Fruit fly (Drosophila melanogaster) whole organism, prepupa: ENCODE results near the gene Rim2.

Experiments used
- Blimp-1 ChIP-seq: fragments of 200-800 bp; sonication (Bioruptor generic); optimal IDR thresholded peaks from 3 replicates; lab custom pipeline; 2017; ENCODE audit warnings: missing biosample characterization, missing genetic modification characterization, mild to moderate bottlenecking, moderate library complexity, missing genetic modification reagents
- CG15336 ChIP-seq: fragments of 200-800 bp; sonication (Bioruptor generic); IDR thresholded peaks from 2 replicates; pipeline ENCODE4 v1.3.6; 2022; ENCODE audit warnings: missing biosample characterization, missing genetic modification characterization
- CG3032 ChIP-seq: fragments of 200-800 bp; optimal IDR thresholded peaks from 2 replicates; lab custom pipeline; 2019; ENCODE audit warnings: missing biosample characterization, mild to moderate bottlenecking, missing genetic modification characterization, moderate library complexity
- CG31627 ChIP-seq: fragments of 200-800 bp; sonication (Bioruptor generic); optimal IDR thresholded peaks from 3 replicates; lab custom pipeline; 2016; ENCODE audit warnings: missing biosample characterization, missing genetic modification characterization
- CG32006 ChIP-seq: fragments of 200-800 bp; sonication (Bioruptor generic); optimal IDR thresholded peaks from 3 replicates; lab custom pipeline; 2017; ENCODE audit warnings: missing biosample characterization, mild to moderate bottlenecking, missing genetic modification characterization
- CG4318 ChIP-seq: fragments of 200-800 bp; sonication (Bioruptor generic); optimal IDR thresholded peaks from 3 replicates; lab custom pipeline; 2017; ENCODE audit warnings: missing biosample characterization, mild to moderate bottlenecking, missing genetic modification characterization
- CG6163 ChIP-seq: fragments of 200-800 bp; sonication (Bioruptor generic); IDR thresholded peaks from 3 replicates; pipeline ENCODE4 v1.3.6; 2022; ENCODE audit warnings: missing biosample characterization, missing genetic modification characterization
- CG6276 ChIP-seq: fragments of 200-800 bp; sonication (Bioruptor generic); optimal IDR thresholded peaks from 2 replicates; lab custom pipeline; 2017; ENCODE audit warnings: missing biosample characterization, mild to moderate bottlenecking, missing genetic modification characterization
- CG7368 ChIP-seq: fragments of 200-800 bp; sonication (Bioruptor generic); optimal IDR thresholded peaks from 3 replicates; lab custom pipeline; 2016; ENCODE audit warnings: missing biosample characterization, missing genetic modification characterization
- CG8119 ChIP-seq: fragments of 200-800 bp; sonication (Bioruptor generic); IDR thresholded peaks from 3 replicates; pipeline ENCODE4 v1.3.6; 2022; ENCODE audit warnings: missing biosample characterization, missing genetic modification characterization
- CG8319 ChIP-seq: fragments of 200-800 bp; sonication (Bioruptor generic); optimal IDR thresholded peaks from 3 replicates; lab custom pipeline; 2016; ENCODE audit warnings: missing biosample characterization, missing genetic modification characterization
- CG9139 ChIP-seq: fragments of 200-800 bp; sonication (Bioruptor generic); optimal IDR thresholded peaks from 3 replicates; lab custom pipeline; 2017; ENCODE audit warnings: missing biosample characterization, mild to moderate bottlenecking, missing genetic modification characterization
- Eip75B ChIP-seq: fragments of 200-800 bp; sonication (Bioruptor generic); optimal IDR thresholded peaks from 3 replicates; lab custom pipeline; 2016; ENCODE audit warnings: missing biosample characterization, missing genetic modification characterization
- Eip93F ChIP-seq: fragments of 200-800 bp; sonication (Bioruptor generic); optimal IDR thresholded peaks from 2 replicates; lab custom pipeline; 2016; ENCODE audit warnings: missing biosample characterization, mild to moderate bottlenecking, missing genetic modification characterization
- Ets21C ChIP-seq: fragments of 200-800 bp; sonication (Bioruptor generic); optimal IDR thresholded peaks from 3 replicates; lab custom pipeline; 2016; ENCODE audit warnings: missing biosample characterization, missing genetic modification characterization
- Ets96B ChIP-seq: fragments of 200-800 bp; optimal IDR thresholded peaks from 2 replicates; lab custom pipeline; 2019; ENCODE audit warnings: missing biosample characterization, mild to moderate bottlenecking, missing genetic modification characterization, moderate library complexity
- Hr39 ChIP-seq: fragments of 200-800 bp; sonication (Bioruptor generic); optimal IDR thresholded peaks from 2 replicates; lab custom pipeline; 2016; ENCODE audit warnings: missing biosample characterization, missing genetic modification characterization
- Lpt ChIP-seq: fragments of 200-800 bp; sonication (Bioruptor generic); optimal IDR thresholded peaks from 3 replicates; lab custom pipeline; 2016; ENCODE audit warnings: missing biosample characterization, missing genetic modification characterization
- OdsH ChIP-seq: fragments of 200-800 bp; sonication (Bioruptor generic); optimal IDR thresholded peaks from 3 replicates; lab custom pipeline; 2016; ENCODE audit warnings: missing biosample characterization, missing genetic modification characterization
- Sox102F ChIP-seq: fragments of 200-800 bp; sonication (Bioruptor generic); optimal IDR thresholded peaks from 2 replicates; lab custom pipeline; 2016; ENCODE audit warnings: missing biosample characterization, mild to moderate bottlenecking, missing genetic modification characterization
- Sox14 ChIP-seq: fragments of 200-800 bp; sonication (Bioruptor generic); optimal IDR thresholded peaks from 3 replicates; lab custom pipeline; 2016; ENCODE audit warnings: missing biosample characterization, missing genetic modification characterization
- Sox15 ChIP-seq: fragments of 200-800 bp; sonication (Bioruptor generic); optimal IDR thresholded peaks from 3 replicates; lab custom pipeline; 2016; ENCODE audit warnings: missing biosample characterization, missing genetic modification characterization
- achi ChIP-seq: fragments of 200-800 bp; sonication (Bioruptor generic); optimal IDR thresholded peaks from 3 replicates; lab custom pipeline; 2016; ENCODE audit warnings: missing biosample characterization, missing genetic modification characterization
- cyc ChIP-seq: fragments of 200-800 bp; sonication (Bioruptor generic); optimal IDR thresholded peaks from 3 replicates; lab custom pipeline; 2016; ENCODE audit warnings: missing biosample characterization, missing genetic modification characterization
- dsx ChIP-seq: fragments of 200-800 bp; optimal IDR thresholded peaks from 3 replicates; lab custom pipeline; 2019; ENCODE audit warnings: missing biosample characterization, mild to moderate bottlenecking, missing genetic modification characterization, moderate library complexity; ENCODE audit not compliant: poor library complexity, severe bottlenecking
- eg ChIP-seq: fragments of 200-800 bp; sonication (Bioruptor generic); IDR thresholded peaks from 3 replicates; pipeline ENCODE4 v1.3.6; 2022; ENCODE audit warnings: missing biosample characterization, missing genetic modification characterization
- esn ChIP-seq: fragments of 200-800 bp; sonication (Bioruptor generic); optimal IDR thresholded peaks from 2 replicates; lab custom pipeline; 2016; ENCODE audit warnings: missing biosample characterization, mild to moderate bottlenecking, missing genetic modification characterization, moderate library complexity
- fd59A ChIP-seq: fragments of 200-800 bp; sonication (Bioruptor generic); optimal IDR thresholded peaks from 2 replicates; lab custom pipeline; 2017; ENCODE audit warnings: missing biosample characterization, mild to moderate bottlenecking, missing genetic modification characterization, missing genetic modification reagents
- fd85E ChIP-seq: fragments of 200-800 bp; sonication (Bioruptor generic); optimal IDR thresholded peaks from 3 replicates; lab custom pipeline; 2016; ENCODE audit warnings: missing biosample characterization, missing genetic modification characterization
- lz ChIP-seq: fragments of 200-800 bp; sonication (Bioruptor generic); optimal IDR thresholded peaks from 3 replicates; lab custom pipeline; 2016; ENCODE audit warnings: missing biosample characterization, missing genetic modification characterization
- pdm3 ChIP-seq: fragments of 200-800 bp; sonication (Bioruptor generic); optimal IDR thresholded peaks from 3 replicates; lab custom pipeline; 2016; ENCODE audit warnings: missing biosample characterization, missing genetic modification characterization
- ss ChIP-seq, 2 experiments: fragments of 200-800 bp; sonication (Bioruptor generic); optimal IDR thresholded peaks; 2 replicates in 1 of 2; 3 replicates in 1 of 2; lab custom pipeline; 2017 to 2018; ENCODE audit warnings: mild to moderate bottlenecking in 2 of 2, missing biosample characterization in 2 of 2, missing genetic modification characterization in 2 of 2, moderate library complexity in 1 of 2
- svp ChIP-seq: fragments of 200-800 bp; sonication (Bioruptor generic); peaks from one replicate; lab custom pipeline; 2016; ENCODE audit warnings: missing biosample characterization, missing genetic modification characterization
- topi ChIP-seq: fragments of 200-800 bp; sonication (Bioruptor generic); optimal IDR thresholded peaks from 3 replicates; lab custom pipeline; 2016; ENCODE audit warnings: missing biosample characterization, missing genetic modification characterization
- vri ChIP-seq: fragments of 200-800 bp; sonication (Bioruptor generic); optimal IDR thresholded peaks from 3 replicates; lab custom pipeline; 2016; ENCODE audit warnings: missing biosample characterization, mild to moderate bottlenecking, missing genetic modification characterization

The Rim2 gene

dm6 chr2L:1704746-1705145, 19.4 kb downstream of the Rim2 start, which contains the start of gene cpb:
TSS of gene cpb (plus strand) at chr2L:1704902.
- no peak for TF ChIP-seq svp (GFP tag; lab: Kevin White, UChicago)
- TF ChIP-seq CG4318 = no peak
- TF ChIP-seq OdsH (GFP tag; lab: Kevin White, UChicago) = no peak
- TF ChIP-seq Sox14 (GFP tag; lab: Kevin White, UChicago) = no peak
- no peak for TF ChIP-seq topi (GFP tag; lab: Kevin White, UChicago)
- TF ChIP-seq Sox15 (GFP tag; lab: Kevin White, UChicago) = no peak

dm6 chr2L:1696269-1696668, 27.9 kb downstream of the Rim2 start:
- TF ChIP-seq esn (GFP tag; lab: Kevin White, UChicago) (no peak), Ets21C (GFP tag; lab: Kevin White, UChicago) (no peak), CG15336 (GFP tag; lab: Robert Waterston, UW) (no peak), CG7368 (GFP tag; lab: Kevin White, UChicago) (no peak)

DNA sequence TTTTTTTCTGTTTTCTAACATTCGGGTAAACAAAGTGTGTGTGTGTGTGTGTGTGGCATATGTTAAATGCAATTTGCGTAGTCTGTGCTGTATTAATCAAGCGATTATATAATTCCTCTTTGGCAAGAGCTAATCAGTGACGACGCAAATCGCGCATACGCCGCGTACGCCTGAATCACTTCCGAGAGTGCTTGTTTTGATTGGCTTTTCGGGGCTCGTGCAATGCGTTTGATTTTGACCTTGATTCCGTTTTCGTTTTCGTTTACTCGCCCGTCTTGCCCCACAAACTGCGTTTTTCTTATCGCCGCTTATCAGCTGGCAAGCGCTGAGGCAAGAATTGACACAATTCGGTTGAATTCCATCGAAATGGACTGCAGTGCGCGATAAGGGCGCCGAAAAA, 31.3 kb downstream of the Rim2 start:
- TF ChIP-seq vri (GFP tag; lab: Kevin White, UChicago) (peak; percentile 89), Sox102F (GFP tag; lab: Kevin White, UChicago) (no peak), eg (GFP tag; lab: Robert Waterston, UW) (no peak), CG7368 (GFP tag; lab: Kevin White, UChicago) (no peak), Eip93F (GFP tag; lab: Kevin White, UChicago) (peak; percentile 50), Lpt (GFP tag; lab: Kevin White, UChicago) (no peak)

DNA sequence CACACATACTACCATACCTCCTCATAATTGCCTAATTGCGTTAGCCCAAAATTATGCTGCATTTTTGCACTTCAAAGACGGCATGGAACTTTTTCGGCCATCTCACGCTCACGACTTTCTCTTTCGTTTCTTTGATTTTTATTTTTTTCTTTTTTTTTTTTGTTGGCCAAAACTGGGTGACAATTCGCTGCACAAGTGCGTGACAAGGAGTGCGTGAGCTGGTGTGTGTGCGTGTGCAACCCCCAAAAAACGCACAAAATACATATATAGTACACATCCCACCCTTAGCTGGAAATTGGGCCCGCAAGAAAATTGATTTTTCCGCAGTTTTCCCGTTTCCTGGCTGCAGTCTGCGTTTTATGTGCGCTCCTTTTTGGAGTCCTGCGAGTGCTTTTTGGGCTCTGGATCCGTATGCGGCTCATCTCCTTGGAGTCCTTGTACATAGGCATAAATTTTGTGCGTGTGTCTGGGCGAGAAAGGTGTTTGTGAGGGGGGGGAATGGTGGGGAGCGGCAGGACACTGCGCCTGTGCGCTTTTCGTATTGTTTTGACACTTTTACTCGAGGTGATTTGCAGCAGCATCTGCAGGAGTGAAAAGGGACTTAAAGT, 52.0 kb downstream of the Rim2 start:
- no peak for TF ChIP-seq lz (GFP tag; lab: Kevin White, UChicago)
- TF ChIP-seq, all 60 proteins: peak for 0

DNA sequence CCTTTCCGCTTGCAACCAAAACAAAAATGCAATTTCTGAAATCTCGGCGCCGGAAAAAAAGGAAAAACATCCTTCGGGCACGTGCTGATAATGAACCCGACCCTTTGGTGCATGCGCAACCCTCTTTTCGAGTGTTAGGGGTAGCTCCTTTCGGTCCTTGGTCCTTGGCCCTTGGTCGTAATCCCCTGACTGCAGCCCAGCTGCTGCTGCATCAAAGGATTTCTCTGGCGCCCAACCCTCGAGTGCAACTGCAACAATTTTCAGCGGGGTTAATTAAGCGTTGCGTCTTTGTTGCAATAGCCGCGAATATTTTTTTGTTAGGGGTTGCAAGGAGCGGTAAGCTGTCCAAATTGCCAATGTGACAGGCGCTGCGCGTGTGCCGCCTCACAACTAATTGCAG, 53.8 kb downstream of the Rim2 start:
- TF ChIP-seq CG6276 (GFP tag; lab: Kevin White, UChicago) (no peak), OdsH (GFP tag; lab: Kevin White, UChicago) (no peak), fd85E (GFP tag; lab: Kevin White, UChicago) (no peak), Eip75B (GFP tag; lab: Kevin White, UChicago) (no peak), achi (GFP tag; lab: Kevin White, UChicago) (no peak), CG31627 (no peak), CG32006 (GFP tag; lab: Kevin White, UChicago) (no peak), Hr39 (no peak), CG8319 (no peak), Ets21C (GFP tag; lab: Kevin White, UChicago) (no peak), CG4318 (no peak), CG8119 (GFP tag; lab: Robert Waterston, UW) (no peak), ss (GFP tag; optimal IDR thresholded peaks at IDR 0.05; lab: Kevin White, UChicago) (no peak), pdm3 (GFP tag; lab: Kevin White, UChicago) (no peak), Blimp-1 (GFP tag; lab: Kevin White, UChicago) (no peak), cyc (GFP tag; lab: Kevin White, UChicago) (no peak), esn (GFP tag; lab: Kevin White, UChicago) (no peak)
- TF ChIP-seq, all 60 proteins: peak for 0

- TF ChIP-seq Sox14 (GFP tag; lab: Kevin White, UChicago) (peak; percentile 4), vri (GFP tag; lab: Kevin White, UChicago) (peak; percentile 99), CG8119 (GFP tag; lab: Robert Waterston, UW) (peak; percentile 63), CG9139 (GFP tag; lab: Kevin White, UChicago) (no peak), CG32006 (GFP tag; lab: Kevin White, UChicago) (peak; percentile 17), dsx (GFP tag; lab: Kevin White, UChicago) (peak; percentile 26), Ets96B (tag; lab: Kevin White, UChicago) (peak; percentile 10), ss (GFP tag; optimal IDR thresholded peaks at IDR 0.05; lab: Kevin White, UChicago) (peak; percentile 3 to 55), CG6163 (peak; percentile 42; the same call in 1 of the 3 replicates), CG3032 (tag; lab: Kevin White, UChicago) (peak; percentile 4), fd59A (GFP tag; lab: Kevin White, UChicago) (no peak), Eip75B (GFP tag; lab: Kevin White, UChicago) (no peak), svp (GFP tag; lab: Kevin White, UChicago) (peak; percentile 48)
- TF ChIP-seq, all 60 proteins: peak for 10
Measured at dm6 chr2L:1669316-1670027, 54.7 kb downstream of the Rim2 start.
